Worm (Caenorhabditis elegans) whole organism, early embryonic: ENCODE measurements around the gene sut-2.

Experiments used
- B0310.2 ChIP-seq: sonication (generic microtip); optimal IDR thresholded peaks from 2 replicates; lab custom pipeline; 2016; ENCODE audit warnings: mild to moderate bottlenecking, missing genetic modification characterization, missing compliant biosample characterization
- ama-1 ChIP-seq: fragments of 150-350 bp; optimal IDR thresholded peaks from 2 replicates; lab custom pipeline; 2014
- ceh-13 ChIP-seq: fragments of 200-800 bp; sonication (Bioruptor generic); optimal IDR thresholded peaks from 2 replicates; lab custom pipeline; 2018; ENCODE audit warnings: mild to moderate bottlenecking, missing genetic modification characterization, missing compliant biosample characterization
- flt-1 ChIP-seq: fragments of 200-800 bp; sonication (Bioruptor generic); IDR thresholded peaks from 2 replicates; pipeline ENCODE4 v1.3.6; 2022; ENCODE audit warnings: missing genetic modification characterization, missing compliant biosample characterization
- hmg-4 ChIP-seq: fragments of 200-800 bp; sonication (Bioruptor generic); optimal IDR thresholded peaks from 2 replicates; lab custom pipeline; 2018; ENCODE audit warnings: mild to moderate bottlenecking, missing genetic modification characterization, missing compliant biosample characterization
- hnd-1 ChIP-seq: sonication (generic microtip); optimal IDR thresholded peaks from 2 replicates; lab custom pipeline; 2016; ENCODE audit warnings: missing genetic modification characterization, missing compliant biosample characterization
- pes-1 ChIP-seq: fragments of 200-800 bp; sonication (Bioruptor generic); IDR thresholded peaks from 2 replicates; pipeline ENCODE4 v1.3.6; 2022; ENCODE audit warnings: missing genetic modification reagents, missing genetic modification characterization, missing compliant biosample characterization
- tbx-11 ChIP-seq: fragments of 200-800 bp; sonication (Bioruptor generic); IDR thresholded peaks from 2 replicates; pipeline ENCODE4 v1.3.6; 2022; ENCODE audit warnings: missing genetic modification characterization, missing compliant biosample characterization
- tra-4 ChIP-seq: sonication (generic microtip); optimal IDR thresholded peaks from 2 replicates; lab custom pipeline; 2017; ENCODE audit warnings: missing genetic modification characterization, missing compliant biosample characterization

- no peak for TF ChIP-seq hmg-4
- TF ChIP-seq B0310.2 (tag; lab: Kevin White, UChicago) = no peak
- TF ChIP-seq tbx-11 (GFP tag; lab: Robert Waterston, UW) = no peak
- no peak for TF ChIP-seq flt-1 (GFP tag; lab: Robert Waterston, UW)
- no peak for TF ChIP-seq pes-1
- no peak for TF ChIP-seq ama-1 (lab: Kevin White, UChicago)
- TF ChIP-seq tra-4 (tag; lab: Kevin White, UChicago) = no peak
- no peak for TF ChIP-seq hnd-1 (tag; lab: Kevin White, UChicago)
- TF ChIP-seq ceh-13 (GFP tag; lab: Kevin White, UChicago) = no peak
Measured at ce11 chrV:4559701-4560100, 10.1 kb downstream of the sut-2 start, which contains the start of gene Y61A9LA.7.
